Fruit fly (Drosophila melanogaster) whole organism, embryonic: ENCODE measurements around the gene Hexo1.

Experiments
- Atf3 ChIP-seq: fragments of 200-800 bp; sonication (Bioruptor generic); optimal IDR thresholded peaks from 3 replicates; lab custom pipeline; 2016; ENCODE audit warnings: missing biosample characterization, missing genetic modification characterization
- B-H2 ChIP-seq: fragments of 200-800 bp; sonication (Bioruptor generic); optimal IDR thresholded peaks from 2 replicates; lab custom pipeline; 2018; ENCODE audit warnings: missing biosample characterization, mild to moderate bottlenecking, missing genetic modification characterization
- BEAF-32 ChIP-seq: fragments of 200-800 bp; sonication (Bioruptor generic); optimal IDR thresholded peaks from 3 replicates; lab custom pipeline; 2017; ENCODE audit warnings: missing biosample characterization, missing genetic modification characterization, mild to moderate bottlenecking, moderate library complexity, missing genetic modification reagents
- CG10565 ChIP-seq: fragments of 200-800 bp; sonication (Bioruptor generic); optimal IDR thresholded peaks from 3 replicates; lab custom pipeline; 2016; ENCODE audit warnings: missing biosample characterization, mild to moderate bottlenecking, missing genetic modification characterization
- CG14860 ChIP-seq: fragments of 200-800 bp; sonication (Bioruptor generic); IDR thresholded peaks from 3 replicates; pipeline ENCODE4 v1.3.6; 2022; ENCODE audit warnings: missing biosample characterization, missing genetic modification characterization; ENCODE audit not compliant: partially characterized antibody
- CG1602 ChIP-seq: fragments of 200-800 bp; sonication (Bioruptor generic); optimal IDR thresholded peaks from 3 replicates; lab custom pipeline; 2016; ENCODE audit warnings: missing biosample characterization, missing genetic modification characterization
- CG17359 ChIP-seq: fragments of 200-800 bp; sonication (Bioruptor generic); optimal IDR thresholded peaks from 3 replicates; lab custom pipeline; 2018; ENCODE audit warnings: missing biosample characterization, mild to moderate bottlenecking, missing genetic modification characterization, moderate library complexity
- CG17361 ChIP-seq: fragments of 200-800 bp; sonication (Bioruptor generic); IDR thresholded peaks from 3 replicates; pipeline ENCODE4 v1.3.6; 2022; ENCODE audit warnings: missing biosample characterization, missing genetic modification characterization
- CG18262 ChIP-seq: fragments of 200-800 bp; optimal IDR thresholded peaks from 3 replicates; lab custom pipeline; 2019; ENCODE audit warnings: missing biosample characterization, mild to moderate bottlenecking, missing genetic modification characterization, moderate library complexity
- CG1832 ChIP-seq: fragments of 200-800 bp; sonication (Bioruptor generic); optimal IDR thresholded peaks from 2 replicates; lab custom pipeline; 2017; ENCODE audit warnings: missing biosample characterization, mild to moderate bottlenecking, missing genetic modification characterization, inconsistent platforms
- CG2202 ChIP-seq: fragments of 200-800 bp; sonication (Bioruptor generic); optimal IDR thresholded peaks from 2 replicates; lab custom pipeline; 2018; ENCODE audit warnings: missing biosample characterization, mild to moderate bottlenecking, missing genetic modification characterization
- CG31224 ChIP-seq: fragments of 200-800 bp; sonication (Bioruptor generic); IDR thresholded peaks from 2 replicates; pipeline ENCODE4 v1.3.6; 2022; ENCODE audit warnings: missing biosample characterization, missing genetic modification characterization
- CG34224 ChIP-seq: fragments of 200-800 bp; sonication (Bioruptor generic); IDR thresholded peaks from 3 replicates; pipeline ENCODE4 v1.3.6; 2022; ENCODE audit warnings: missing biosample characterization, missing genetic modification characterization; ENCODE audit not compliant: partially characterized antibody
- CG4424 ChIP-seq: fragments of 200-800 bp; sonication (Bioruptor generic); optimal IDR thresholded peaks from 3 replicates; lab custom pipeline; 2016; ENCODE audit warnings: missing biosample characterization, missing genetic modification characterization
- CG5953 ChIP-seq: fragments of 200-800 bp; sonication (Bioruptor generic); IDR thresholded peaks from 2 replicates; pipeline ENCODE4 v1.3.6; 2022; ENCODE audit warnings: missing biosample characterization, missing genetic modification characterization
- CG6175 ChIP-seq: fragments of 200-800 bp; sonication (Bioruptor generic); IDR thresholded peaks from 3 replicates; pipeline ENCODE4 v1.3.6; 2022; ENCODE audit warnings: missing biosample characterization, missing genetic modification characterization
- CG6765 ChIP-seq: fragments of 200-800 bp; sonication (Bioruptor generic); optimal IDR thresholded peaks from 3 replicates; lab custom pipeline; 2017; ENCODE audit warnings: missing biosample characterization, mild to moderate bottlenecking, missing genetic modification characterization
- CG7271 ChIP-seq: fragments of 200-800 bp; sonication (Bioruptor generic); optimal IDR thresholded peaks from 2 replicates; lab custom pipeline; 2018; ENCODE audit warnings: missing biosample characterization, mild to moderate bottlenecking, missing genetic modification characterization, moderate library complexity
- CG7928 ChIP-seq: fragments of 200-800 bp; sonication (Bioruptor generic); optimal IDR thresholded peaks from 2 replicates; lab custom pipeline; 2017; ENCODE audit warnings: missing biosample characterization, mild to moderate bottlenecking, missing genetic modification characterization
- CG8281 ChIP-seq: fragments of 200-800 bp; sonication (Bioruptor generic); optimal IDR thresholded peaks from 2 replicates; lab custom pipeline; 2018; ENCODE audit warnings: missing biosample characterization, mild to moderate bottlenecking, missing genetic modification characterization, moderate library complexity
- CG8924 ChIP-seq: fragments of 200-800 bp; optimal IDR thresholded peaks from 3 replicates; lab custom pipeline; 2019; ENCODE audit warnings: missing biosample characterization, mild to moderate bottlenecking, missing genetic modification characterization, moderate library complexity
- CG9437 ChIP-seq: fragments of 200-800 bp; sonication (Bioruptor generic); optimal IDR thresholded peaks from 2 replicates; lab custom pipeline; 2018; ENCODE audit warnings: missing biosample characterization, mild to moderate bottlenecking, missing genetic modification characterization
- CG9932 ChIP-seq: fragments of 200-800 bp; sonication (Bioruptor generic); IDR thresholded peaks from 2 replicates; pipeline ENCODE4 v1.3.6; 2022; ENCODE audit warnings: missing biosample characterization, missing genetic modification characterization
- CTCF ChIP-seq: fragments of 200-800 bp; sonication (Bioruptor generic); optimal IDR thresholded peaks from 2 replicates; lab custom pipeline; 2017; ENCODE audit warnings: missing biosample characterization, mild to moderate bottlenecking, missing genetic modification characterization, moderate library complexity
- Dref ChIP-seq: fragments of 200-800 bp; sonication (Bioruptor generic); IDR thresholded peaks from 2 replicates; pipeline ENCODE4 v1.3.6; 2022; ENCODE audit warnings: missing biosample characterization, missing genetic modification characterization
- Fer3 ChIP-seq: fragments of 200-800 bp; sonication (Bioruptor generic); optimal IDR thresholded peaks from 2 replicates; lab custom pipeline; 2018; ENCODE audit warnings: missing biosample characterization, mild to moderate bottlenecking, missing genetic modification characterization, moderate library complexity
- Gsc ChIP-seq: fragments of 200-800 bp; sonication (Bioruptor generic); IDR thresholded peaks from 2 replicates; pipeline ENCODE4 v1.3.6; 2022; ENCODE audit warnings: missing biosample characterization, missing genetic modification characterization
- HLH3B ChIP-seq: fragments of 200-800 bp; sonication (Bioruptor generic); IDR thresholded peaks from 2 replicates; pipeline ENCODE4 v1.3.6; 2022; ENCODE audit warnings: missing biosample characterization, missing genetic modification characterization
- HmgZ ChIP-seq: fragments of 200-800 bp; sonication (Bioruptor generic); optimal IDR thresholded peaks from 2 replicates; lab custom pipeline; 2018; ENCODE audit warnings: missing biosample characterization, mild to moderate bottlenecking, missing genetic modification characterization
- Jarid2 ChIP-seq: fragments of 200-800 bp; sonication (Bioruptor generic); optimal IDR thresholded peaks from 3 replicates; lab custom pipeline; 2017; ENCODE audit warnings: mild to moderate bottlenecking, missing biosample characterization, missing genetic modification reagents, missing genetic modification characterization
- Sry-β ChIP-seq: fragments of 200-800 bp; sonication (Bioruptor generic); optimal IDR thresholded peaks from 2 replicates; lab custom pipeline; 2018; ENCODE audit warnings: missing biosample characterization, mild to moderate bottlenecking, missing genetic modification characterization, moderate library complexity
- bowl ChIP-seq: fragments of 200-800 bp; sonication (Bioruptor generic); IDR thresholded peaks from 2 replicates; pipeline ENCODE4 v1.3.6; 2022; ENCODE audit warnings: missing biosample characterization, missing genetic modification characterization
- crp ChIP-seq, 2 experiments: fragments of 200-800 bp; sonication (Bioruptor generic); optimal IDR thresholded peaks; 2 replicates in 1 of 2; 3 replicates in 1 of 2; lab custom pipeline; 2017; ENCODE audit warnings: missing biosample characterization in 2 of 2, missing genetic modification characterization in 2 of 2, mild to moderate bottlenecking in 1 of 2, moderate library complexity in 1 of 2
- cwo ChIP-seq: fragments of 200-800 bp; sonication (Bioruptor generic); optimal IDR thresholded peaks from 3 replicates; lab custom pipeline; 2017; ENCODE audit warnings: missing biosample characterization, missing genetic modification characterization, mild to moderate bottlenecking, moderate library complexity, missing genetic modification reagents
- exex ChIP-seq: fragments of 200-800 bp; sonication (Bioruptor generic); optimal IDR thresholded peaks from 4 replicates; lab custom pipeline; 2018; ENCODE audit warnings: missing biosample characterization, mild to moderate bottlenecking, missing genetic modification characterization, moderate library complexity
- fd96Cb ChIP-seq: fragments of 200-800 bp; sonication (Bioruptor generic); optimal IDR thresholded peaks from 2 replicates; lab custom pipeline; 2018; ENCODE audit warnings: missing biosample characterization, mild to moderate bottlenecking, missing genetic modification characterization, moderate library complexity
- gro ChIP-seq: fragments of 200-800 bp; sonication (Bioruptor generic); optimal IDR thresholded peaks from 2 replicates; lab custom pipeline; 2016; ENCODE audit warnings: missing biosample characterization, missing genetic modification characterization
- kni ChIP-seq: fragments of 200-800 bp; sonication (Bioruptor generic); optimal IDR thresholded peaks from 3 replicates; lab custom pipeline; 2017; ENCODE audit warnings: mild to moderate bottlenecking, missing biosample characterization, missing genetic modification reagents, missing genetic modification characterization
- lov ChIP-seq, 2 experiments: fragments of 200-800 bp in 1 of 2; fragments of >200 bp in 1 of 2; sonication (Bioruptor generic) in 1 of 2; IDR thresholded peaks in 1 of 2; optimal IDR thresholded peaks in 1 of 2; 2 replicates in 1 of 2; 3 replicates in 1 of 2; pipeline versions ENCODE4 v1.3.6 to Lab custom; 2017 to 2022; ENCODE audit warnings: missing biosample characterization in 1 of 2, missing genetic modification characterization in 1 of 2
- nerfin-1 ChIP-seq: fragments of 200-800 bp; sonication (Bioruptor generic); optimal IDR thresholded peaks from 3 replicates; lab custom pipeline; 2019; ENCODE audit warnings: missing biosample characterization, mild to moderate bottlenecking, missing genetic modification characterization, moderate library complexity
- nmo ChIP-seq: fragments of 200-800 bp; sonication (Bioruptor generic); optimal IDR thresholded peaks from 2 replicates; lab custom pipeline; 2018; ENCODE audit warnings: missing biosample characterization, mild to moderate bottlenecking, missing genetic modification characterization, moderate library complexity
- org-1 ChIP-seq: fragments of 200-800 bp; sonication (Bioruptor generic); optimal IDR thresholded peaks from 2 replicates; lab custom pipeline; 2017; ENCODE audit warnings: missing biosample characterization, missing genetic modification characterization
- otp ChIP-seq: fragments of 200-800 bp; sonication (Bioruptor generic); IDR thresholded peaks from 3 replicates; pipeline ENCODE4, ENCODE4 v1.3.6; 2022; ENCODE audit warnings: missing biosample characterization, missing genetic modification characterization
- pros ChIP-seq: fragments of 200-800 bp; sonication (Bioruptor generic); optimal IDR thresholded peaks from 3 replicates; lab custom pipeline; 2019; ENCODE audit warnings: missing biosample characterization, mild to moderate bottlenecking, missing genetic modification characterization, moderate library complexity
- row ChIP-seq: fragments of 200-800 bp; sonication (Bioruptor generic); IDR thresholded peaks from 3 replicates; pipeline ENCODE4 v1.3.6; 2022; ENCODE audit warnings: missing biosample characterization, missing genetic modification characterization
- run ChIP-seq: fragments of 200-800 bp; sonication (Bioruptor generic); optimal IDR thresholded peaks from 3 replicates; lab custom pipeline; 2018; ENCODE audit warnings: missing biosample characterization, mild to moderate bottlenecking, missing genetic modification characterization
- ssp ChIP-seq: fragments of 200-800 bp; sonication (Bioruptor generic); IDR thresholded peaks from 2 replicates; pipeline ENCODE4 v1.3.6; 2022; ENCODE audit warnings: missing biosample characterization, missing genetic modification characterization
- sug ChIP-seq: fragments of 200-800 bp; optimal IDR thresholded peaks from 2 replicates; lab custom pipeline; 2019; ENCODE audit warnings: missing biosample characterization, mild to moderate bottlenecking, missing genetic modification characterization, moderate library complexity
- ttk ChIP-seq: fragments of 200-800 bp; sonication (Bioruptor generic); IDR thresholded peaks from 2 replicates; pipeline ENCODE4 v2.1.2; 2022; ENCODE audit warnings: missing biosample characterization, missing genetic modification characterization
- twi ChIP-seq: fragments of 200-800 bp; optimal IDR thresholded peaks from 2 replicates; lab custom pipeline; 2019; ENCODE audit warnings: missing biosample characterization, mild to moderate bottlenecking, missing genetic modification characterization, moderate library complexity
- wek ChIP-seq: fragments of 200-800 bp; sonication (Bioruptor generic); optimal IDR thresholded peaks from 3 replicates; lab custom pipeline; 2018; ENCODE audit warnings: missing biosample characterization, mild to moderate bottlenecking, missing genetic modification characterization, moderate library complexity

Gene Hexo1

DNA sequence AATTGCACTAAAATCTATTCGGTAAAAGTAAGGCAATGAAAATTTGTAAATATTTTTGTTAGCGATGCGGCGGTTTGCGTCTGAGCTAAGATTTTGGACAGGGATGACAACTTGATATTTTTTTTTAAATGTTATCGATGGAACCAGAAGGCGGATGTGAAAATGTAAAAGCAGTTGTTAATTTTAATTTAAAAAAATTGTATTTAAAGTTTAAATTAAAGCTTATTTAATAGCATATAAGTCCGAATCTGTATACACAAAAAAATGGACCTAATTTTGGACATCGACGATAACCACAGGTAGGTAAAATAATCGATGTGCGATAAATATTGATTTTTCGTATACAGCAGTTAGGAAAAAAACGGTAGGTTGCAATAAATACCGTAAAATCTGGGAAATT lies 26.1 kb upstream of the Hexo1 start, which contains the start of the genes CG11586 and VhaM9.7-a (continued):
- TF ChIP-seq Jarid2 (GFP tag; lab: Kevin White, UChicago) = no peak
- no peak for TF ChIP-seq nerfin-1 (tag; lab: Kevin White, UChicago)
- TF ChIP-seq B-H2 (GFP tag; lab: Kevin White, UChicago) = no peak
- no peak for TF ChIP-seq kni
- TF ChIP-seq twi = no peak
- TF ChIP-seq CG17361 (GFP tag; lab: Robert Waterston, UW) = peak; percentile 47; the same call in 1 of the 3 replicates
- peak; percentile 15 for TF ChIP-seq sug (tag; lab: Kevin White, UChicago)
- TF ChIP-seq fd96Cb (tag; lab: Kevin White, UChicago) = no peak
- no peak for TF ChIP-seq CG7271 (tag; lab: Kevin White, UChicago)
- no peak for TF ChIP-seq CG31224 (GFP tag; lab: Robert Waterston, UW)
- no peak for TF ChIP-seq CG9437 (GFP tag; lab: Kevin White, UChicago)
- peak; percentile 51 for TF ChIP-seq row (GFP tag; lab: Robert Waterston, UW)
- peak; percentile 11 for TF ChIP-seq CG18262 (tag; lab: Kevin White, UChicago)
- TF ChIP-seq ssp (GFP tag; lab: Robert Waterston, UW) = no peak
- no peak for TF ChIP-seq lov (optimal IDR thresholded peaks at IDR 0.05; lab: Kevin White, UChicago)
- no peak for TF ChIP-seq lov (GFP tag; IDR thresholded peaks at IDR 0.05; lab: Robert Waterston, UW)
- no peak for TF ChIP-seq cwo (GFP tag; lab: Kevin White, UChicago)
- TF ChIP-seq nmo (GFP tag; lab: Kevin White, UChicago) = peak; percentile 50
- no peak for TF ChIP-seq CG2202 (tag; lab: Kevin White, UChicago)
- no peak for TF ChIP-seq exex (tag; lab: Kevin White, UChicago)
- TF ChIP-seq CG1832 (GFP tag; lab: Kevin White, UChicago) = no peak
- TF ChIP-seq gro = no peak
- TF ChIP-seq HLH3B (GFP tag; lab: Robert Waterston, UW) = no peak
- TF ChIP-seq otp (GFP tag; lab: Robert Waterston, UW) = no peak
- no peak for TF ChIP-seq Atf3 (GFP tag; lab: Kevin White, UChicago)
- TF ChIP-seq CG4424 (GFP tag; lab: Kevin White, UChicago) = peak; percentile 19
- no peak for TF ChIP-seq ttk (GFP tag; lab: Robert Waterston, UW)
- TF ChIP-seq wek (GFP tag; lab: Kevin White, UChicago) = no peak
- TF ChIP-seq CG6175 (GFP tag; lab: Robert Waterston, UW) = no peak
- peak; percentile 71 for TF ChIP-seq CG34224
- TF ChIP-seq bowl (GFP tag; lab: Robert Waterston, UW) = no peak
- no peak for TF ChIP-seq org-1 (GFP tag; lab: Kevin White, UChicago)
- no peak for TF ChIP-seq run (tag; lab: Kevin White, UChicago)
- TF ChIP-seq pros (GFP tag; lab: Kevin White, UChicago) = no peak
- peak; percentile 75 for TF ChIP-seq Dref
- no peak for TF ChIP-seq Gsc (GFP tag; lab: Robert Waterston, UW)
- peak; percentile 16 for TF ChIP-seq CG8924
- no peak for TF ChIP-seq CG10565 (GFP tag; lab: Kevin White, UChicago)
- TF ChIP-seq CG7928 = peak; percentile 21
- TF ChIP-seq CG14860 (GFP tag; lab: Robert Waterston, UW) = peak; percentile 71; the same call in 2 of the 3 replicates
- TF ChIP-seq CG8281 = no peak
- TF ChIP-seq CG1602 (GFP tag; lab: Kevin White, UChicago) = no peak
- TF ChIP-seq CTCF (GFP tag; lab: Kevin White, UChicago) = peak; percentile 41
- no peak for TF ChIP-seq Sry-β
- no peak for TF ChIP-seq Fer3 (tag; lab: Kevin White, UChicago)
- TF ChIP-seq CG5953 (GFP tag; lab: Robert Waterston, UW) = no peak
- peak; percentile 40 for TF ChIP-seq HmgZ (tag; lab: Kevin White, UChicago)
- TF ChIP-seq CG6765 (GFP tag; lab: Kevin White, UChicago) = no peak
- no peak for TF ChIP-seq CG9932 (GFP tag; lab: Robert Waterston, UW)
- peak; percentile 66 for TF ChIP-seq BEAF-32 (GFP tag; lab: Kevin White, UChicago)
- TF ChIP-seq CG17359 = no peak
- TF ChIP-seq crp (GFP tag; optimal IDR thresholded peaks at IDR 0.05; lab: Kevin White, UChicago) = no peak
